Fruit fly (Drosophila melanogaster) whole organism, embryonic: ENCODE results near the gene CG3544.

ENCODE experiments used
- Awh ChIP-seq: fragments of 200-800 bp; sonication (Bioruptor generic); IDR thresholded peaks from 2 replicates; pipeline ENCODE4, ENCODE4 v1.3.6; 2022; ENCODE audit warnings: missing biosample characterization, missing genetic modification characterization
- CG10267 ChIP-seq: fragments of 200-800 bp; sonication (Bioruptor generic); optimal IDR thresholded peaks from 2 replicates; lab custom pipeline; 2018; ENCODE audit warnings: missing biosample characterization, mild to moderate bottlenecking, missing genetic modification characterization, moderate library complexity
- CG10979 ChIP-seq: fragments of 200-800 bp; sonication (Bioruptor generic); optimal IDR thresholded peaks from 2 replicates; lab custom pipeline; 2018; ENCODE audit warnings: missing biosample characterization, mild to moderate bottlenecking, missing genetic modification characterization, moderate library complexity
- CG12219 ChIP-seq: fragments of 200-800 bp; sonication (Bioruptor generic); optimal IDR thresholded peaks from 3 replicates; lab custom pipeline; 2018; ENCODE audit warnings: missing biosample characterization, mild to moderate bottlenecking, missing genetic modification characterization
- CG12659 ChIP-seq: fragments of 200-800 bp; sonication (Bioruptor generic); optimal IDR thresholded peaks from 3 replicates; lab custom pipeline; 2017; ENCODE audit warnings: mild to moderate bottlenecking, missing biosample characterization, missing genetic modification reagents, missing genetic modification characterization
- CG13624 ChIP-seq: fragments of 200-800 bp; sonication (Bioruptor generic); optimal IDR thresholded peaks from 2 replicates; lab custom pipeline; 2016; ENCODE audit warnings: missing biosample characterization, missing genetic modification characterization
- CG13775 ChIP-seq: fragments of 200-800 bp; sonication (Bioruptor generic); optimal IDR thresholded peaks from 3 replicates; lab custom pipeline; 2017; ENCODE audit warnings: missing biosample characterization, mild to moderate bottlenecking, missing genetic modification characterization
- CG14965 ChIP-seq: fragments of 200-800 bp; sonication (Bioruptor generic); optimal IDR thresholded peaks from 2 replicates; lab custom pipeline; 2016; ENCODE audit warnings: missing biosample characterization, missing genetic modification characterization, borderline replicate concordance
- CG17328 ChIP-seq: fragments of 200-800 bp; sonication (Bioruptor generic); IDR thresholded peaks from 2 replicates; pipeline ENCODE4 v1.3.6; 2022; ENCODE audit warnings: missing biosample characterization, missing genetic modification characterization
- CG17612 ChIP-seq: fragments of 200-800 bp; sonication (Bioruptor generic); IDR thresholded peaks from 2 replicates; pipeline ENCODE4 v1.3.6; 2022; ENCODE audit warnings: missing biosample characterization, missing genetic modification characterization
- CG18476 ChIP-seq: fragments of 200-800 bp; sonication (Bioruptor generic); optimal IDR thresholded peaks from 2 replicates; lab custom pipeline; 2016; ENCODE audit warnings: missing biosample characterization, mild to moderate bottlenecking, missing genetic modification characterization
- CG18599 ChIP-seq: fragments of 200-800 bp; sonication (Bioruptor generic); optimal IDR thresholded peaks from 3 replicates; lab custom pipeline; 2017; ENCODE audit warnings: missing biosample characterization, missing genetic modification characterization, mild to moderate bottlenecking, moderate library complexity, missing genetic modification reagents
- CG18619 ChIP-seq: fragments of 200-800 bp; sonication (Bioruptor generic); optimal IDR thresholded peaks from 3 replicates; lab custom pipeline; 2017; ENCODE audit warnings: missing biosample characterization, mild to moderate bottlenecking, missing genetic modification characterization
- CG2889 ChIP-seq: fragments of 200-800 bp; sonication (Bioruptor generic); IDR thresholded peaks from 3 replicates; pipeline ENCODE4 v1.3.6; 2022; ENCODE audit warnings: missing biosample characterization, missing genetic modification characterization
- CG42726 ChIP-seq: fragments of 200-800 bp; sonication (Bioruptor generic); IDR thresholded peaks from 2 replicates; pipeline ENCODE4 v1.3.6; 2022; ENCODE audit warnings: missing biosample characterization, missing genetic modification characterization; ENCODE audit not compliant: partially characterized antibody
- CG4282 ChIP-seq: fragments of 200-800 bp; sonication (Bioruptor generic); optimal IDR thresholded peaks from 2 replicates; lab custom pipeline; 2016; ENCODE audit warnings: missing biosample characterization, missing genetic modification characterization
- CG5953 ChIP-seq: fragments of 200-800 bp; sonication (Bioruptor generic); IDR thresholded peaks from 2 replicates; pipeline ENCODE4 v1.3.6; 2022; ENCODE audit warnings: missing biosample characterization, missing genetic modification characterization
- CG6765 ChIP-seq: fragments of 200-800 bp; sonication (Bioruptor generic); optimal IDR thresholded peaks from 3 replicates; lab custom pipeline; 2017; ENCODE audit warnings: missing biosample characterization, mild to moderate bottlenecking, missing genetic modification characterization
- CG7786 ChIP-seq: fragments of 200-800 bp; sonication (Bioruptor generic); optimal IDR thresholded peaks from 2 replicates; lab custom pipeline; 2016; ENCODE audit warnings: missing biosample characterization, missing genetic modification characterization
- CG7928 ChIP-seq: fragments of 200-800 bp; sonication (Bioruptor generic); optimal IDR thresholded peaks from 2 replicates; lab custom pipeline; 2017; ENCODE audit warnings: missing biosample characterization, mild to moderate bottlenecking, missing genetic modification characterization
- CkIIα-i1 ChIP-seq: fragments of 200-800 bp; sonication (Bioruptor generic); IDR thresholded peaks from 2 replicates; pipeline ENCODE4 v1.3.6; 2022; ENCODE audit warnings: missing biosample characterization, missing genetic modification characterization
- CoRest ChIP-seq: fragments of 200-800 bp; sonication (Bioruptor generic); optimal IDR thresholded peaks from 3 replicates; lab custom pipeline; 2018; ENCODE audit warnings: missing biosample characterization, mild to moderate bottlenecking, missing genetic modification characterization, moderate library complexity
- Dad ChIP-seq: fragments of 200-800 bp; sonication (Bioruptor generic); optimal IDR thresholded peaks from 3 replicates; lab custom pipeline; 2016; ENCODE audit warnings: missing biosample characterization, missing genetic modification characterization
- Fer1 ChIP-seq: fragments of 200-800 bp; sonication (Bioruptor generic); optimal IDR thresholded peaks from 2 replicates; lab custom pipeline; 2017; ENCODE audit warnings: missing biosample characterization, mild to moderate bottlenecking, missing genetic modification characterization
- HHEX ChIP-seq: fragments of 200-800 bp; sonication (Bioruptor generic); optimal IDR thresholded peaks from 3 replicates; lab custom pipeline; 2017; ENCODE audit warnings: missing biosample characterization, mild to moderate bottlenecking, missing genetic modification characterization, missing genetic modification reagents
- HmgD ChIP-seq: fragments of 200-800 bp; sonication (Bioruptor generic); optimal IDR thresholded peaks from 3 replicates; lab custom pipeline; 2016; ENCODE audit warnings: missing biosample characterization, missing genetic modification characterization
- MESR4 ChIP-seq: fragments of 200-800 bp; sonication (Bioruptor generic); optimal IDR thresholded peaks from 2 replicates; lab custom pipeline; 2018; ENCODE audit warnings: missing biosample characterization, mild to moderate bottlenecking, missing genetic modification characterization, moderate library complexity
- Myb ChIP-seq: fragments of 200-800 bp; sonication (Bioruptor generic); optimal IDR thresholded peaks from 2 replicates; lab custom pipeline; 2016; ENCODE audit warnings: missing biosample characterization, missing genetic modification characterization
- NfI ChIP-seq: fragments of 200-800 bp; sonication (Bioruptor generic); optimal IDR thresholded peaks from 3 replicates; lab custom pipeline; 2018; ENCODE audit warnings: missing biosample characterization, mild to moderate bottlenecking, missing genetic modification characterization, moderate library complexity
- Trl ChIP-seq, 3 experiments: fragments of >200 bp in 2 of 3; fragments of 200-800 bp in 1 of 3; sonication (Bioruptor generic) in 1 of 3; optimal IDR thresholded peaks; 2 replicates in 1 of 3; 3 replicates in 2 of 3; lab custom pipeline; 2016 to 2017; ENCODE audit warnings: missing biosample characterization in 1 of 3, missing genetic modification characterization in 1 of 3
- Xrp1 ChIP-seq: fragments of 200-800 bp; sonication (Bioruptor generic); IDR thresholded peaks from 2 replicates; pipeline ENCODE4 v1.3.6; 2022; ENCODE audit warnings: missing biosample characterization, missing genetic modification characterization
- btn ChIP-seq: fragments of 200-800 bp; sonication (Bioruptor generic); optimal IDR thresholded peaks from 2 replicates; lab custom pipeline; 2016; ENCODE audit warnings: missing biosample characterization, missing genetic modification characterization
- emc ChIP-seq: fragments of 200-800 bp; sonication (Bioruptor generic); optimal IDR thresholded peaks from 2 replicates; lab custom pipeline; 2016; ENCODE audit warnings: missing biosample characterization, missing genetic modification characterization
- ems ChIP-seq: fragments of 200-800 bp; sonication (Bioruptor generic); optimal IDR thresholded peaks from 3 replicates; lab custom pipeline; 2016; ENCODE audit warnings: missing biosample characterization, missing genetic modification characterization
- en ChIP-seq: fragments of 200-800 bp; sonication (Bioruptor generic); optimal IDR thresholded peaks from 2 replicates; lab custom pipeline; 2016; ENCODE audit warnings: missing biosample characterization, missing genetic modification characterization
- fru ChIP-seq: fragments of >200 bp; optimal IDR thresholded peaks from 2 replicates; lab custom pipeline; 2017
- gce ChIP-seq: fragments of 200-800 bp; sonication (Bioruptor generic); IDR thresholded peaks from 3 replicates; pipeline ENCODE4 v1.3.6; 2022; ENCODE audit warnings: missing biosample characterization, missing genetic modification characterization
- gro ChIP-seq: fragments of 200-800 bp; sonication (Bioruptor generic); optimal IDR thresholded peaks from 2 replicates; lab custom pipeline; 2016; ENCODE audit warnings: missing biosample characterization, missing genetic modification characterization
- pros ChIP-seq: fragments of 200-800 bp; sonication (Bioruptor generic); optimal IDR thresholded peaks from 3 replicates; lab custom pipeline; 2019; ENCODE audit warnings: missing biosample characterization, mild to moderate bottlenecking, missing genetic modification characterization, moderate library complexity
- sc ChIP-seq, 3 experiments: fragments of >200 bp in 2 of 3; fragments of 200-800 bp in 1 of 3; sonication (Bioruptor generic) in 1 of 3; optimal IDR thresholded peaks; 2 replicates in 2 of 3; 3 replicates in 1 of 3; lab custom pipeline; 2017; ENCODE audit warnings: mild to moderate bottlenecking in 1 of 3, missing biosample characterization in 1 of 3, missing genetic modification characterization in 1 of 3, missing genetic modification reagents in 1 of 3
- shn ChIP-seq: fragments of 200-800 bp; sonication (Bioruptor generic); optimal IDR thresholded peaks from 3 replicates; lab custom pipeline; 2016; ENCODE audit warnings: missing biosample characterization, missing genetic modification characterization
- slou ChIP-seq: fragments of 200-800 bp; sonication (Bioruptor generic); optimal IDR thresholded peaks from 3 replicates; lab custom pipeline; 2016; ENCODE audit warnings: missing biosample characterization, missing genetic modification characterization
- slp2 ChIP-seq: fragments of 200-800 bp; sonication (Bioruptor generic); optimal IDR thresholded peaks from 2 replicates; lab custom pipeline; 2016; ENCODE audit warnings: missing biosample characterization, missing genetic modification characterization
- tin ChIP-seq: fragments of 200-800 bp; sonication (Bioruptor generic); optimal IDR thresholded peaks from 3 replicates; lab custom pipeline; 2016; ENCODE audit warnings: missing biosample characterization, missing genetic modification characterization
- tio ChIP-seq: fragments of 200-800 bp; sonication (Bioruptor generic); optimal IDR thresholded peaks from 2 replicates; lab custom pipeline; 2017; ENCODE audit warnings: missing biosample characterization, missing genetic modification characterization, inconsistent platforms
- twi ChIP-seq: fragments of 200-800 bp; optimal IDR thresholded peaks from 2 replicates; lab custom pipeline; 2019; ENCODE audit warnings: missing biosample characterization, mild to moderate bottlenecking, missing genetic modification characterization, moderate library complexity
- usp ChIP-seq: fragments of >200 bp; optimal IDR thresholded peaks from 2 replicates; lab custom pipeline; 2017; ENCODE audit warnings: missing biosample characterization, missing genetic modification characterization
- zen2 ChIP-seq: fragments of 200-800 bp; sonication (Bioruptor generic); IDR thresholded peaks from 3 replicates; pipeline ENCODE4 v1.3.6; 2022; ENCODE audit warnings: missing biosample characterization, missing genetic modification characterization; ENCODE audit not compliant: partially characterized antibody
- zfh2 ChIP-seq: fragments of 200-800 bp; sonication (Bioruptor generic); optimal IDR thresholded peaks from 2 replicates; lab custom pipeline; 2016; ENCODE audit warnings: missing biosample characterization, missing genetic modification characterization

Gene CG3544

DNA sequence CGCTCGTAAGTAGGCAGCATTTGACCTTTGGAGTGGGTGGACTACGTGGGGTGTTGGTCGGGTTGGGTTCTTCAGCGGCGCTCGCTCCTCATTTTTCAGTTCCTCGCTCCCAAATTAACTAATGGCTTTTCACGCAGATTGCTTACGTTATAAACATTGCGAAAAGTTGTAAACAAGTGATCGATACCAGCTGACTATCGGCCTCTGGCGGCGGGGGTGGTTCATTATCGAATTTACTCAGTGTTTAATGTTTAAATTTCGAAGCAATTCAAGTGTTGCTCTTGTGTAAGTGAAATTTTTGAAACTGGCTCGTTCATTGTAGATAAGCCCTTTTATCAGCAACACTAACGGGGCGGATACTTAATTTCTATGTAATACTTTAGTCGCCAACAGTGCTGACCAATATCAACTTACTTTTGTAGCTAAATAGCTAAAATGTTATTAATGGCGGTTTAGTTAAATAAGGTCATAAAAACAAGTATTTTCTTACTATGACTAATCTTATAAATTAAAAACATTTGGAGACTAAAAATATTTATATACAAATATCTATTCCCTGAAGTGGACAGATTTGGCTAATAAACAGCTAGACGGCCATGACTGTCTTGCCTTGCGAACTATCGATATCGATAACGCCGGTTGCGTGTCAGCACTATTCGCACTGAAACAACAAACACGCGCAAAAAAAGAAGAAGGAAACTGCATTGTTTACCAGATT is 35.3 kb downstream of the CG3544 start, which contains the start of the genes PGAP2 and Clp (continued):
- TF ChIP-seq CG13624 (GFP tag; lab: Kevin White, UChicago) (peak; percentile 20), CG12659 (GFP tag; lab: Kevin White, UChicago) (peak; percentile 79), CG7928 (GFP tag; lab: Kevin White, UChicago) (no peak), CG42726 (no peak), CG18599 (GFP tag; lab: Kevin White, UChicago) (peak; percentile 67), btn (no peak), en (no peak), CkIIα-i1 (GFP tag; lab: Robert Waterston, UW) (no peak), emc (GFP tag; lab: Kevin White, UChicago) (peak; percentile 13), MESR4 (no peak), CG10979 (tag; lab: Kevin White, UChicago) (peak; percentile 85), shn (GFP tag; lab: Kevin White, UChicago) (peak; percentile 21), CG18476 (peak; percentile 53), zfh2 (GFP tag; lab: Kevin White, UChicago) (peak; percentile 56), Fer1 (GFP tag; lab: Kevin White, UChicago) (peak; percentile 51), CG2889 (GFP tag; lab: Robert Waterston, UW) (peak; percentile 59; the same call in 2 of the 3 replicates), HmgD (GFP tag; lab: Kevin White, UChicago) (no peak), CG12219 (GFP tag; lab: Kevin White, UChicago) (no peak), CG17328 (GFP tag; lab: Robert Waterston, UW) (peak; percentile 70), ems (GFP tag; lab: Kevin White, UChicago) (peak; percentile 41), slp2 (GFP tag; lab: Kevin White, UChicago) (no peak), Awh (GFP tag; lab: Robert Waterston, UW) (no peak), CG4282 (GFP tag; lab: Kevin White, UChicago) (no peak), Trl (optimal IDR thresholded peaks at IDR 0.05; lab: Kevin White, UChicago) (no peak), Trl (GFP tag; optimal IDR thresholded peaks at IDR 0.05; lab: Kevin White, UChicago) (no peak), fru (lab: Kevin White, UChicago) (no peak), sc (optimal IDR thresholded peaks at IDR 0.05; lab: Kevin White, UChicago) (no peak), sc (GFP tag; optimal IDR thresholded peaks at IDR 0.05; lab: Kevin White, UChicago) (peak; percentile 45), twi (tag; lab: Kevin White, UChicago) (peak; percentile 63), CG14965 (no peak), CG7786 (GFP tag; lab: Kevin White, UChicago) (peak; percentile 61), gce (GFP tag; lab: Robert Waterston, UW) (no peak), slou (GFP tag; lab: Kevin White, UChicago) (peak; percentile 49), CG10267 (tag; lab: Kevin White, UChicago) (peak; percentile 70), CG5953 (GFP tag; lab: Robert Waterston, UW) (no peak), CG18619 (peak; percentile 64), CG17612 (0 out of 2 replicates have a peak, but pooled peaks have one; percentile 22), Xrp1 (GFP tag; lab: Robert Waterston, UW) (peak; percentile 82), pros (GFP tag; lab: Kevin White, UChicago) (no peak), usp (no peak), CG6765 (GFP tag; lab: Kevin White, UChicago) (no peak), CoRest (tag; lab: Kevin White, UChicago) (peak; percentile 87), Dad (GFP tag; lab: Kevin White, UChicago) (no peak), tio (no peak), tin (GFP tag; lab: Kevin White, UChicago) (peak; percentile 73), HHEX (GFP tag; lab: Kevin White, UChicago) (peak; percentile 6), CG13775 (GFP tag; lab: Kevin White, UChicago) (peak; percentile 82), gro (GFP tag; lab: Kevin White, UChicago) (peak; percentile 9), Myb (GFP tag; lab: Kevin White, UChicago) (no peak), zen2 (GFP tag; lab: Robert Waterston, UW) (no peak), NfI (GFP tag; lab: Kevin White, UChicago) (peak; percentile 61)
